Worm (Caenorhabditis elegans) whole organism, midembryonic: ENCODE measurements around the gene pgph-1.

Source experiments
- tab-1 ChIP-seq: fragments of 200-800 bp; sonication (Bioruptor generic); IDR thresholded peaks from 2 replicates; pipeline ENCODE4 v1.3.6; 2022; ENCODE audit warnings: missing genetic modification characterization, missing compliant biosample characterization
- ztf-29 ChIP-seq: fragments of 200-800 bp; sonication (Bioruptor generic); IDR thresholded peaks from 2 replicates; pipeline ENCODE4 v1.3.6; 2022; ENCODE audit warnings: missing genetic modification reagents, missing genetic modification characterization, missing compliant biosample characterization

DNA sequence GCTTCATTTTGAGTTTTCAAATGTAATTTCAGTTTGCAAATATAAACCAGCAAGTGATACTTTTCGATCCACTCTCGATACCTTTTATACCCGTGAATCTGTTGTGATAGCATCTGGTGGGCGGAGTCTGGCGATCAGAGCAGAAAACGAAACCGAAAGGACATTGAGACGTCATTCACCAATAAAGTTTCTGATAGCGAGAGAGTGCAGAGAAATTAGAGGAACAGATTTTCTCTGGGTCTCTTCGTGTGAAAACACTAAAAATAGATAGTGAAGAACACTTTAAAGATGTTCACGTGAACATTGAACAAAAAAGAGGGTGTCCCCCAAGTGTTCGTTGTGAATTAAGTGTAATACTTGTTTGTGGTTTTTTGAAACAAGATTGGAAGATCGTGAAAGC, 10.5 kb upstream of the pgph-1 start, which contains the start of gene pgph-3:
- TF ChIP-seq ztf-29: no peak
- no peak for TF ChIP-seq tab-1
